Worm (Caenorhabditis elegans) whole organism, L2 larva: Measurements from ENCODE around the gene rpl-33.
"Not testable (repeated sequence)": the region's sequence is repeated elsewhere in the genome, so short reads cannot be mapped to it uniquely, and the experiment has no call there.

Experiments used
- C34F6.9 ChIP-seq: fragments of 150-350 bp; optimal IDR thresholded peaks from 2 replicates; lab custom pipeline; 2014; ENCODE audit warnings: missing biosample characterization, missing genetic modification characterization
- fos-1 ChIP-seq: fragments of 150-350 bp; optimal IDR thresholded peaks from 2 replicates; lab custom pipeline; 2014; ENCODE audit warnings: missing biosample characterization, missing genetic modification characterization

ce11 chrII:7084021-7084420 is 21.3 kb upstream of the rpl-33 start, which contains the start of the genes T02G5.14 and T02G5.15:
- not testable (repeated sequence) for TF ChIP-seq fos-1, C34F6.9 (tag; lab: Kevin White, UChicago)
